Fruit fly (Drosophila melanogaster) whole organism, embryonic: ENCODE data around the gene SLC22A.

Source experiments
- Atf6 ChIP-seq: fragments of 200-800 bp; sonication (Bioruptor generic); IDR thresholded peaks from 2 replicates; pipeline ENCODE4 v1.3.6; 2022; ENCODE audit warnings: missing biosample characterization, missing genetic modification characterization
- Awh ChIP-seq: fragments of 200-800 bp; sonication (Bioruptor generic); IDR thresholded peaks from 2 replicates; pipeline ENCODE4, ENCODE4 v1.3.6; 2022; ENCODE audit warnings: missing biosample characterization, missing genetic modification characterization
- CG10267 ChIP-seq: fragments of 200-800 bp; sonication (Bioruptor generic); optimal IDR thresholded peaks from 2 replicates; lab custom pipeline; 2018; ENCODE audit warnings: missing biosample characterization, mild to moderate bottlenecking, missing genetic modification characterization, moderate library complexity
- CG12299 ChIP-seq: fragments of 200-800 bp; sonication (Bioruptor generic); optimal IDR thresholded peaks from 2 replicates; lab custom pipeline; 2018; ENCODE audit warnings: missing biosample characterization, mild to moderate bottlenecking, missing genetic modification characterization
- CG14667 ChIP-seq: fragments of 200-800 bp; sonication (Bioruptor generic); IDR thresholded peaks from 2 replicates; pipeline ENCODE4 v1.3.6; 2022; ENCODE audit warnings: missing biosample characterization, missing genetic modification characterization
- CG14710 ChIP-seq: fragments of 200-800 bp; sonication (Bioruptor generic); optimal IDR thresholded peaks from 3 replicates; lab custom pipeline; 2019; ENCODE audit warnings: missing biosample characterization, mild to moderate bottlenecking, missing genetic modification characterization, moderate library complexity
- CG15514 ChIP-seq: fragments of 200-800 bp; sonication (Bioruptor generic); optimal IDR thresholded peaks from 3 replicates; lab custom pipeline; 2017; ENCODE audit warnings: missing biosample characterization, missing genetic modification characterization, mild to moderate bottlenecking, moderate library complexity, missing genetic modification reagents
- CG15696 ChIP-seq: fragments of 200-800 bp; sonication (Bioruptor generic); optimal IDR thresholded peaks from 2 replicates; lab custom pipeline; 2019; ENCODE audit warnings: missing biosample characterization, mild to moderate bottlenecking, missing genetic modification characterization, moderate library complexity
- CG1602 ChIP-seq: fragments of 200-800 bp; sonication (Bioruptor generic); optimal IDR thresholded peaks from 3 replicates; lab custom pipeline; 2016; ENCODE audit warnings: missing biosample characterization, missing genetic modification characterization
- CG16863 ChIP-seq: fragments of 200-800 bp; sonication (Bioruptor generic); optimal IDR thresholded peaks from 3 replicates; lab custom pipeline; 2016; ENCODE audit warnings: missing biosample characterization, missing genetic modification characterization
- CG17568 ChIP-seq: fragments of 200-800 bp; sonication (Bioruptor generic); optimal IDR thresholded peaks from 2 replicates; lab custom pipeline; 2018; ENCODE audit warnings: missing biosample characterization, mild to moderate bottlenecking, missing genetic modification characterization, moderate library complexity
- CG18011 ChIP-seq: fragments of 200-800 bp; sonication (Bioruptor generic); optimal IDR thresholded peaks from 2 replicates; lab custom pipeline; 2017; ENCODE audit warnings: missing biosample characterization, missing genetic modification characterization, mild to moderate bottlenecking, moderate library complexity, missing genotype
- CG31365 ChIP-seq: fragments of 200-800 bp; sonication (Bioruptor generic); optimal IDR thresholded peaks from 2 replicates; lab custom pipeline; 2018; ENCODE audit warnings: missing biosample characterization, mild to moderate bottlenecking, missing genetic modification characterization
- CG32767 ChIP-seq: fragments of 200-800 bp; sonication (Bioruptor generic); IDR thresholded peaks from 2 replicates; pipeline ENCODE4 v1.3.6; 2022; ENCODE audit warnings: missing biosample characterization, missing genetic modification characterization
- CG34376 ChIP-seq: fragments of 200-800 bp; sonication (Bioruptor generic); optimal IDR thresholded peaks from 2 replicates; lab custom pipeline; 2018; ENCODE audit warnings: missing biosample characterization, mild to moderate bottlenecking, missing genetic modification characterization
- CG8359 ChIP-seq: fragments of 200-800 bp; sonication (Bioruptor generic); optimal IDR thresholded peaks from 2 replicates; lab custom pipeline; 2017; ENCODE audit warnings: missing biosample characterization, mild to moderate bottlenecking, missing genetic modification characterization, borderline replicate concordance
- CG8478 ChIP-seq: fragments of >200 bp; optimal IDR thresholded peaks from 2 replicates; lab custom pipeline; 2018
- Camta ChIP-seq: fragments of 200-800 bp; sonication (Bioruptor generic); optimal IDR thresholded peaks from 2 replicates; lab custom pipeline; 2016; ENCODE audit warnings: missing biosample characterization, missing genetic modification characterization
- D19B ChIP-seq: fragments of 200-800 bp; sonication (Bioruptor generic); optimal IDR thresholded peaks from 2 replicates; lab custom pipeline; 2017; ENCODE audit warnings: missing biosample characterization, mild to moderate bottlenecking, missing genetic modification characterization
- Dip2 ChIP-seq: fragments of 200-800 bp; sonication (Bioruptor generic); IDR thresholded peaks from 2 replicates; pipeline ENCODE4 v1.3.6; 2022; ENCODE audit warnings: missing biosample characterization, missing genetic modification characterization
- Fer3 ChIP-seq: fragments of 200-800 bp; sonication (Bioruptor generic); optimal IDR thresholded peaks from 2 replicates; lab custom pipeline; 2018; ENCODE audit warnings: missing biosample characterization, mild to moderate bottlenecking, missing genetic modification characterization, moderate library complexity
- Hmx ChIP-seq: fragments of 200-800 bp; sonication (Bioruptor generic); optimal IDR thresholded peaks from 2 replicates; lab custom pipeline; 2016; ENCODE audit warnings: missing biosample characterization, missing genetic modification characterization
- Kr ChIP-seq: fragments of 200-800 bp; sonication (Bioruptor generic); optimal IDR thresholded peaks from 2 replicates; lab custom pipeline; 2017; ENCODE audit warnings: missing biosample characterization, mild to moderate bottlenecking, missing genetic modification characterization
- MBD-R2 ChIP-seq: fragments of 200-800 bp; sonication (Bioruptor generic); IDR thresholded peaks from 2 replicates; pipeline ENCODE4 v1.3.6; 2022; ENCODE audit warnings: missing biosample characterization, missing genetic modification characterization
- NFAT ChIP-seq: fragments of 200-800 bp; sonication (Bioruptor generic); IDR thresholded peaks from 2 replicates; pipeline ENCODE4 v1.3.6; 2022; ENCODE audit warnings: missing biosample characterization, missing genetic modification characterization
- Neu2 ChIP-seq: fragments of 200-800 bp; sonication (Bioruptor generic); optimal IDR thresholded peaks from 3 replicates; lab custom pipeline; 2016; ENCODE audit warnings: missing biosample characterization, missing genetic modification characterization, borderline replicate concordance
- Ravus ChIP-seq: fragments of 200-800 bp; sonication (Bioruptor generic); IDR thresholded peaks from 2 replicates; pipeline ENCODE4 v1.3.6; 2022; ENCODE audit warnings: missing biosample characterization, missing genetic modification characterization
- Sry-β ChIP-seq: fragments of 200-800 bp; sonication (Bioruptor generic); optimal IDR thresholded peaks from 2 replicates; lab custom pipeline; 2018; ENCODE audit warnings: missing biosample characterization, mild to moderate bottlenecking, missing genetic modification characterization, moderate library complexity
- bbx ChIP-seq: fragments of 200-800 bp; sonication (Bioruptor generic); IDR thresholded peaks from 2 replicates; pipeline ENCODE4 v1.3.6; 2022; ENCODE audit warnings: missing biosample characterization, missing genetic modification characterization; ENCODE audit not compliant: partially characterized antibody
- cas ChIP-seq: fragments of 200-800 bp; sonication (Bioruptor generic); IDR thresholded peaks from 2 replicates; pipeline ENCODE4 v1.3.6; 2022; ENCODE audit warnings: missing biosample characterization, missing genetic modification characterization
- crol ChIP-seq: fragments of 200-800 bp; sonication (Bioruptor generic); IDR thresholded peaks from 2 replicates; pipeline ENCODE4 v1.3.6; 2022; ENCODE audit warnings: missing biosample characterization, missing genetic modification characterization
- en ChIP-seq: fragments of 200-800 bp; sonication (Bioruptor generic); optimal IDR thresholded peaks from 2 replicates; lab custom pipeline; 2016; ENCODE audit warnings: missing biosample characterization, missing genetic modification characterization
- esg ChIP-seq: fragments of 200-800 bp; sonication (Bioruptor generic); conservative IDR thresholded peaks from 2 replicates; pipeline ENCODE4 v1.3.6; 2022; ENCODE audit warnings: missing biosample characterization, missing genetic modification characterization
- eve ChIP-seq, 2 experiments: fragments of >200 bp; optimal IDR thresholded peaks; 2 replicates each; lab custom pipeline; 2017; ENCODE audit warnings: missing biosample characterization in 2 of 2, missing genetic modification characterization in 2 of 2
- grn ChIP-seq: fragments of 200-800 bp; sonication (Bioruptor generic); optimal IDR thresholded peaks from 3 replicates; lab custom pipeline; 2017; ENCODE audit warnings: missing biosample characterization, missing genetic modification characterization
- gsb-n ChIP-seq: fragments of 200-800 bp; sonication (Bioruptor generic); optimal IDR thresholded peaks from 3 replicates; lab custom pipeline; 2018; ENCODE audit warnings: missing biosample characterization, mild to moderate bottlenecking, missing genetic modification characterization
- inv ChIP-seq: fragments of 200-800 bp; sonication (Bioruptor generic); IDR thresholded peaks from 2 replicates; pipeline ENCODE4 v1.3.6; 2022; ENCODE audit warnings: missing biosample characterization, missing genetic modification characterization; ENCODE audit not compliant: partially characterized antibody
- jigr1 ChIP-seq: fragments of 200-800 bp; sonication (Bioruptor generic); IDR thresholded peaks from 3 replicates; pipeline ENCODE4 v1.3.6; 2022; ENCODE audit warnings: missing biosample characterization, missing genetic modification characterization
- klu ChIP-seq: fragments of 200-800 bp; sonication (Bioruptor generic); IDR thresholded peaks from 2 replicates; pipeline ENCODE4 v1.3.6; 2022; ENCODE audit warnings: missing biosample characterization, missing genetic modification characterization
- lilli ChIP-seq: fragments of 200-800 bp; sonication (Bioruptor generic); optimal IDR thresholded peaks from 3 replicates; lab custom pipeline; 2016; ENCODE audit warnings: missing biosample characterization, missing genetic modification characterization
- nerfin-1 ChIP-seq: fragments of 200-800 bp; sonication (Bioruptor generic); optimal IDR thresholded peaks from 3 replicates; lab custom pipeline; 2019; ENCODE audit warnings: missing biosample characterization, mild to moderate bottlenecking, missing genetic modification characterization, moderate library complexity
- nom ChIP-seq: fragments of 200-800 bp; sonication (Bioruptor generic); optimal IDR thresholded peaks from 2 replicates; lab custom pipeline; 2017; ENCODE audit warnings: missing biosample characterization, missing genetic modification characterization, mild to moderate bottlenecking, moderate library complexity, missing genetic modification reagents
- onecut ChIP-seq: fragments of 200-800 bp; sonication (Bioruptor generic); IDR thresholded peaks from 2 replicates; pipeline ENCODE4 v1.3.6; 2022; ENCODE audit warnings: missing biosample characterization, missing genetic modification characterization
- org-1 ChIP-seq: fragments of 200-800 bp; sonication (Bioruptor generic); optimal IDR thresholded peaks from 2 replicates; lab custom pipeline; 2017; ENCODE audit warnings: missing biosample characterization, missing genetic modification characterization
- pfk ChIP-seq: fragments of 200-800 bp; sonication (Bioruptor generic); optimal IDR thresholded peaks from 2 replicates; lab custom pipeline; 2018; ENCODE audit warnings: missing biosample characterization, mild to moderate bottlenecking, missing genetic modification characterization, moderate library complexity
- so ChIP-seq: fragments of 200-800 bp; sonication (Bioruptor generic); IDR thresholded peaks from 3 replicates; pipeline ENCODE4 v1.3.6; 2022; ENCODE audit warnings: missing biosample characterization, missing genetic modification characterization
- tin ChIP-seq: fragments of 200-800 bp; sonication (Bioruptor generic); optimal IDR thresholded peaks from 3 replicates; lab custom pipeline; 2016; ENCODE audit warnings: missing biosample characterization, missing genetic modification characterization
- twi ChIP-seq: fragments of 200-800 bp; optimal IDR thresholded peaks from 2 replicates; lab custom pipeline; 2019; ENCODE audit warnings: missing biosample characterization, mild to moderate bottlenecking, missing genetic modification characterization, moderate library complexity
- unc-4 ChIP-seq: fragments of 200-800 bp; sonication (Bioruptor generic); IDR thresholded peaks from 2 replicates; pipeline ENCODE4 v1.3.6; 2022; ENCODE audit warnings: missing biosample characterization, missing genetic modification characterization; ENCODE audit not compliant: partially characterized antibody
- zen2 ChIP-seq: fragments of 200-800 bp; sonication (Bioruptor generic); IDR thresholded peaks from 3 replicates; pipeline ENCODE4 v1.3.6; 2022; ENCODE audit warnings: missing biosample characterization, missing genetic modification characterization; ENCODE audit not compliant: partially characterized antibody

SLC22A gene

DNA sequence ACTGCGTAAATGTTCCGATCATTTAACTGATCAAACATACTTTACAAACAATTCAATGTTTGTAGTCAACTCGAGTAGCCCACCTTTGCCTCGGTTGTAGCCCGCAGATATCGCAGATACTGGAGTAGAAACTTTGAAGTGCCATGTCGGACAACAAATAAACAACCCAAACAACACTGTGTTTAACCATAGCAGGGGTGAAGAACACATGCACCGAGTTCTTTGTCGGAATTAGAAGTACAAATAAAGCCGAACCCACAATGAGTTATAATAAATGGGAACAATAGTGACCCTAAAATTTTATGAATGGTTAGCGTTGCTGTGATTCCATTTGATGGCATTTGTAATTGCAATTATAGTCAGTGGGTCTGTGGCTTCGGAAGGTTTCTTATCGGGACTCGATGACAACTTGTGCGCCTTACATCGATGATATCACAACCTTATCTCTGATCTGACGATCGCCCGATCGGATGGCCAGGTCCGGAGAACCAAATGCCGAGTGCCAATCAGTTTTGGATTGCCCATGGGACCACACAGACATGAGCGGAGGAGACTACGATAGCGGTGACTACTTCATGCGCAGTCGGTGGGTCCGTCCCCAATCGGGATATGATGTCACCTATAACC, 27.5 kb downstream of the SLC22A start, which contains the start of gene Chs2 (continued):
- TF ChIP-seq gsb-n, result peak; percentile 65
- TF ChIP-seq esg (GFP tag; lab: Robert Waterston, UW), result no peak
- TF ChIP-seq Sry-β, result peak; percentile 28
- no peak for TF ChIP-seq bbx (GFP tag; lab: Robert Waterston, UW)
- TF ChIP-seq so (GFP tag; lab: Robert Waterston, UW), result no peak
- TF ChIP-seq MBD-R2, result no peak
- no peak for TF ChIP-seq jigr1
- TF ChIP-seq Ravus (GFP tag; lab: Robert Waterston, UW), result no peak
- TF ChIP-seq Kr (GFP tag; lab: Kevin White, UChicago), result peak; percentile 92
- no peak for TF ChIP-seq cas (GFP tag; lab: Robert Waterston, UW)
- no peak for TF ChIP-seq NFAT (GFP tag; lab: Robert Waterston, UW)
- TF ChIP-seq inv (GFP tag; lab: Robert Waterston, UW), result no peak
- TF ChIP-seq klu (GFP tag; lab: Robert Waterston, UW), result no peak
- peak; percentile 83 for TF ChIP-seq twi (tag; lab: Kevin White, UChicago)
- no peak for TF ChIP-seq Atf6 (GFP tag; lab: Robert Waterston, UW)
- TF ChIP-seq CG14667 (GFP tag; lab: Robert Waterston, UW), result no peak
- no peak for TF ChIP-seq CG34376 (GFP tag; lab: Kevin White, UChicago)
- TF ChIP-seq CG15696 (tag; lab: Kevin White, UChicago), result peak; percentile 86
- no peak for TF ChIP-seq CG12299
- TF ChIP-seq CG8359 (GFP tag; lab: Kevin White, UChicago), result peak; percentile 47
- TF ChIP-seq Neu2 (GFP tag; lab: Kevin White, UChicago), result no peak
- TF ChIP-seq CG8478 (lab: Kevin White, UChicago), result no peak
- TF ChIP-seq nom, result no peak
- TF ChIP-seq zen2 (GFP tag; lab: Robert Waterston, UW), result no peak
- no peak for TF ChIP-seq lilli (GFP tag; lab: Kevin White, UChicago)
- TF ChIP-seq pfk (GFP tag; lab: Kevin White, UChicago), result peak; percentile 16
- TF ChIP-seq eve (GFP tag; optimal IDR thresholded peaks at IDR 0.05; lab: Kevin White, UChicago), result no peak
- no peak for TF ChIP-seq crol
- no peak for TF ChIP-seq Camta
- TF ChIP-seq CG14710 (tag; lab: Kevin White, UChicago), result peak; percentile 59
- no peak for TF ChIP-seq CG16863
- peak; percentile 28 for TF ChIP-seq nerfin-1 (tag; lab: Kevin White, UChicago)
- TF ChIP-seq CG17568 (GFP tag; lab: Kevin White, UChicago), result no peak
- TF ChIP-seq unc-4 (GFP tag; lab: Robert Waterston, UW), result no peak
- no peak for TF ChIP-seq Hmx (GFP tag; lab: Kevin White, UChicago)
- no peak for TF ChIP-seq CG1602 (GFP tag; lab: Kevin White, UChicago)
- TF ChIP-seq CG18011 (GFP tag; lab: Kevin White, UChicago), result no peak
- peak; percentile 99 for TF ChIP-seq grn (GFP tag; lab: Kevin White, UChicago)
- TF ChIP-seq org-1, result peak; percentile 43
- peak; percentile 36 for TF ChIP-seq CG10267 (tag; lab: Kevin White, UChicago)
- TF ChIP-seq Fer3, result no peak
- no peak for TF ChIP-seq tin
- no peak for TF ChIP-seq CG31365 (tag; lab: Kevin White, UChicago)
- TF ChIP-seq onecut (GFP tag; lab: Robert Waterston, UW), result peak; percentile 29; the same call in 1 of the 2 replicates
- TF ChIP-seq CG15514 (GFP tag; lab: Kevin White, UChicago), result no peak
- TF ChIP-seq D19B (GFP tag; lab: Kevin White, UChicago), result no peak
- no peak for TF ChIP-seq en
- TF ChIP-seq Awh (GFP tag; lab: Robert Waterston, UW), result no peak
- no peak for TF ChIP-seq Dip2 (GFP tag; lab: Robert Waterston, UW)
- TF ChIP-seq CG32767 (GFP tag; lab: Robert Waterston, UW), result no peak
